Worm (Caenorhabditis elegans) whole organism, L2 larva: ENCODE measurements around the gene str-111.

Experiments
- C34F6.9 ChIP-seq: fragments of 150-350 bp; optimal IDR thresholded peaks from 2 replicates; lab custom pipeline; 2014; ENCODE audit warnings: missing biosample characterization, missing genetic modification characterization
- F13H6.1 ChIP-seq: sonication (generic microtip); optimal IDR thresholded peaks from 2 replicates; lab custom pipeline; 2016; ENCODE audit warnings: missing genetic modification characterization, missing compliant biosample characterization
- R02D3.7 ChIP-seq: fragments of 150-350 bp; optimal IDR thresholded peaks from 2 replicates; lab custom pipeline; 2014; ENCODE audit warnings: missing biosample characterization, missing genetic modification characterization
- Y55F3AM.14 ChIP-seq: fragments of 200-800 bp; sonication (Bioruptor generic); optimal IDR thresholded peaks from 2 replicates; lab custom pipeline; 2018; ENCODE audit warnings: mild to moderate bottlenecking, missing genetic modification characterization, missing compliant biosample characterization
- ZK546.5 ChIP-seq: sonication (generic microtip); optimal IDR thresholded peaks from 2 replicates; lab custom pipeline; 2017; ENCODE audit warnings: missing biosample characterization, missing genetic modification characterization
- alr-1 ChIP-seq: fragments of 150-350 bp; optimal IDR thresholded peaks from 2 replicates; lab custom pipeline; 2014; ENCODE audit warnings: missing biosample characterization, missing genetic modification characterization
- aly-2 ChIP-seq: fragments of 150-350 bp; optimal IDR thresholded peaks from 2 replicates; lab custom pipeline; 2014; ENCODE audit warnings: missing biosample characterization, missing genetic modification characterization
- ama-1 ChIP-seq: fragments of 150-350 bp; optimal IDR thresholded peaks from 2 replicates; lab custom pipeline; 2018; ENCODE audit warnings: inconsistent platforms
- ceh-16 ChIP-seq: fragments of 150-350 bp; optimal IDR thresholded peaks from 2 replicates; lab custom pipeline; 2014; ENCODE audit warnings: missing biosample characterization, missing genetic modification characterization
- ceh-82 ChIP-seq: fragments of 150-350 bp; optimal IDR thresholded peaks from 2 replicates; lab custom pipeline; 2014; ENCODE audit warnings: missing biosample characterization, missing genetic modification characterization
- crh-2 ChIP-seq: sonication (generic microtip); optimal IDR thresholded peaks from 2 replicates; lab custom pipeline; 2017; ENCODE audit warnings: missing biosample characterization, missing genetic modification characterization
- dmd-4 ChIP-seq: sonication (generic microtip); optimal IDR thresholded peaks from 2 replicates; lab custom pipeline; 2017; ENCODE audit warnings: missing biosample characterization, missing genetic modification characterization
- egl-27 ChIP-seq: sonication (generic microtip); optimal IDR thresholded peaks from 3 replicates; lab custom pipeline; 2017; ENCODE audit warnings: missing biosample characterization, missing genetic modification reagents, missing genetic modification characterization
- elt-1 ChIP-seq: fragments of 150-350 bp; optimal IDR thresholded peaks from 2 replicates; lab custom pipeline; 2014; ENCODE audit warnings: missing biosample characterization, missing genetic modification characterization
- elt-3 ChIP-seq: sonication (generic microtip); optimal IDR thresholded peaks from 2 replicates; lab custom pipeline; 2017; ENCODE audit warnings: missing biosample characterization, missing genetic modification characterization
- fos-1 ChIP-seq: fragments of 150-350 bp; optimal IDR thresholded peaks from 2 replicates; lab custom pipeline; 2014; ENCODE audit warnings: missing biosample characterization, missing genetic modification characterization
- gmeb-1 ChIP-seq: fragments of 150-350 bp; optimal IDR thresholded peaks from 2 replicates; lab custom pipeline; 2014; ENCODE audit warnings: missing biosample characterization, missing genetic modification characterization
- lin-11 ChIP-seq: fragments of 150-350 bp; sonication (generic microtip); optimal IDR thresholded peaks from 2 replicates; lab custom pipeline; 2014; ENCODE audit warnings: missing biosample characterization, missing genetic modification characterization, inconsistent platforms, mixed read lengths
- lin-13 ChIP-seq: fragments of 150-350 bp; optimal IDR thresholded peaks from 2 replicates; lab custom pipeline; 2014; ENCODE audit warnings: missing biosample characterization, missing genetic modification reagents, missing genetic modification characterization
- lin-39 ChIP-seq: fragments of 150-350 bp; optimal IDR thresholded peaks from 2 replicates; lab custom pipeline; 2014; ENCODE audit warnings: missing biosample characterization, missing genetic modification reagents, missing genetic modification characterization
- lsy-2 ChIP-seq, 2 experiments: fragments of 150-350 bp in 1 of 2; sonication (generic microtip) in 1 of 2; optimal IDR thresholded peaks; 2 replicates each; lab custom pipeline; 2014 to 2017; ENCODE audit warnings: missing biosample characterization in 2 of 2, missing genetic modification characterization in 2 of 2
- mab-5 ChIP-seq: fragments of 150-350 bp; optimal IDR thresholded peaks from 2 replicates; lab custom pipeline; 2014; ENCODE audit warnings: missing biosample characterization, missing genetic modification characterization
- mbf-1 ChIP-seq: sonication (generic microtip); optimal IDR thresholded peaks from 2 replicates; lab custom pipeline; 2017; ENCODE audit warnings: missing biosample characterization, missing genetic modification characterization
- mdl-1 ChIP-seq, 2 experiments: fragments of 150-350 bp in 1 of 2; sonication (generic microtip) in 1 of 2; optimal IDR thresholded peaks; 2 replicates each; lab custom pipeline; 2017; ENCODE audit warnings: missing biosample characterization in 2 of 2, missing genetic modification characterization in 2 of 2
- nhr-10 ChIP-seq: sonication (generic microtip); optimal IDR thresholded peaks from 2 replicates; lab custom pipeline; 2017; ENCODE audit warnings: missing biosample characterization, missing genetic modification characterization
- nhr-11 ChIP-seq: fragments of 150-350 bp; optimal IDR thresholded peaks from 2 replicates; lab custom pipeline; 2014; ENCODE audit warnings: missing biosample characterization, missing genetic modification characterization
- nhr-12 ChIP-seq: fragments of 150-350 bp; optimal IDR thresholded peaks from 2 replicates; lab custom pipeline; 2014; ENCODE audit warnings: missing biosample characterization, missing genetic modification characterization
- nhr-129 ChIP-seq: fragments of 150-350 bp; optimal IDR thresholded peaks from 2 replicates; lab custom pipeline; 2014; ENCODE audit warnings: missing biosample characterization, missing genetic modification characterization
- nhr-21 ChIP-seq: fragments of 150-350 bp; optimal IDR thresholded peaks from 2 replicates; lab custom pipeline; 2014; ENCODE audit warnings: missing biosample characterization, missing genetic modification characterization
- nhr-237 ChIP-seq: fragments of 150-350 bp; optimal IDR thresholded peaks from 2 replicates; lab custom pipeline; 2014; ENCODE audit warnings: missing biosample characterization, missing genetic modification characterization
- nhr-6 ChIP-seq: fragments of 150-350 bp; optimal IDR thresholded peaks from 2 replicates; lab custom pipeline; 2014; ENCODE audit warnings: missing biosample characterization, missing genetic modification characterization
- peb-1 ChIP-seq: fragments of 150-350 bp; optimal IDR thresholded peaks from 2 replicates; lab custom pipeline; 2014; ENCODE audit warnings: missing biosample characterization, missing genetic modification characterization
- sem-4 ChIP-seq: fragments of 150-350 bp; optimal IDR thresholded peaks from 2 replicates; lab custom pipeline; 2014; ENCODE audit warnings: missing biosample characterization, missing genetic modification reagents, missing genetic modification characterization
- skn-1 ChIP-seq: sonication (generic microtip); optimal IDR thresholded peaks from 2 replicates; lab custom pipeline; 2017; ENCODE audit warnings: missing biosample characterization, missing genetic modification characterization
- sma-3 ChIP-seq: sonication (generic microtip); optimal IDR thresholded peaks from 2 replicates; lab custom pipeline; 2016; ENCODE audit warnings: missing genetic modification reagents, missing genetic modification characterization, missing compliant biosample characterization
- sma-9 ChIP-seq, 2 experiments: fragments of 150-350 bp in 1 of 2; sonication (generic microtip) in 1 of 2; optimal IDR thresholded peaks; 2 replicates each; lab custom pipeline; 2014 to 2016; ENCODE audit warnings: missing genetic modification characterization in 2 of 2, mild to moderate bottlenecking in 1 of 2, missing biosample characterization in 1 of 2, missing compliant biosample characterization in 1 of 2, missing genetic modification reagents in 1 of 2, moderate library complexity in 1 of 2
- snpc-4 ChIP-seq: fragments of 150-350 bp; optimal IDR thresholded peaks from 2 replicates; lab custom pipeline; 2014; ENCODE audit warnings: missing biosample characterization, missing genetic modification characterization
- unc-55 ChIP-seq: fragments of 150-350 bp; sonication (generic microtip); optimal IDR thresholded peaks from 3 replicates; lab custom pipeline; 2014; ENCODE audit warnings: missing biosample characterization, missing genetic modification reagents, missing genetic modification characterization
- unc-62 ChIP-seq: fragments of 150-350 bp; optimal IDR thresholded peaks from 2 replicates; lab custom pipeline; 2014; ENCODE audit warnings: missing biosample characterization, missing genetic modification reagents, missing genetic modification characterization
- zag-1 ChIP-seq: fragments of 150-350 bp; optimal IDR thresholded peaks from 2 replicates; lab custom pipeline; 2014; ENCODE audit warnings: missing biosample characterization, missing genetic modification characterization
- ztf-11 ChIP-seq: sonication (generic microtip); optimal IDR thresholded peaks from 2 replicates; lab custom pipeline; 2017; ENCODE audit warnings: missing biosample characterization, missing genetic modification characterization
- ztf-4 ChIP-seq: fragments of 150-350 bp; optimal IDR thresholded peaks from 2 replicates; lab custom pipeline; 2014; ENCODE audit warnings: missing biosample characterization, missing genetic modification characterization

str-111 gene

DNA sequence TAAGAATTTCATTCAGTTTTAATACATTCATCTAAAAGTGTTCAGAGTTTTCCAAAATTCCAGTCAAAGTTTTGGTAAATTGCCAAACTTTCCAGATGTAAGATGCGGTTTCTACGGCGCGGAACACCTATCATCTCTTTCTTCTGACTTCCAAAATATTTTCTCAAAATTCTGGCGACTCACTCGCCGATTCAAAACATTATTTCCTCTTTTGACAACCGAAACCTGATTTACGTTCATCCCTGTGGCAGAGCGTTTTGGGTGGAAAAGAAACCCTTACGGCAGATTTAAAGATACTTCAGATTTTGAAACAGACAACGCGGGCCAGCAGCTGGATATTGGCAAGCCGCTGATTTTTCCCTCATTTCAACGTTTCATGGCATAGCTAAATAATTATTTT lies 29.1 kb upstream of the str-111 start, which contains the start of gene F11A5.5:
TSS of gene F11A5.5 (plus strand) at position 301 of the 400 bp plus-strand sequence.
- TF ChIP-seq sem-4 (tag; lab: Kevin White, UChicago) = no peak
- TF ChIP-seq nhr-21 = no peak
- TF ChIP-seq nhr-6 = no peak
- no peak for TF ChIP-seq snpc-4 (tag; lab: Kevin White, UChicago)
- TF ChIP-seq sma-9 (GFP tag; optimal IDR thresholded peaks at IDR 0.05; lab: Kevin White, UChicago) = no peak
- no peak for TF ChIP-seq sma-9 (tag; optimal IDR thresholded peaks at IDR 0.05; lab: Kevin White, UChicago)
- TF ChIP-seq alr-1 (tag; lab: Kevin White, UChicago) = no peak
- TF ChIP-seq mbf-1 (tag; lab: Kevin White, UChicago) = no peak
- no peak for TF ChIP-seq ceh-16 (tag; lab: Kevin White, UChicago)
- no peak for TF ChIP-seq lin-11 (tag; lab: Kevin White, UChicago)

DNA sequence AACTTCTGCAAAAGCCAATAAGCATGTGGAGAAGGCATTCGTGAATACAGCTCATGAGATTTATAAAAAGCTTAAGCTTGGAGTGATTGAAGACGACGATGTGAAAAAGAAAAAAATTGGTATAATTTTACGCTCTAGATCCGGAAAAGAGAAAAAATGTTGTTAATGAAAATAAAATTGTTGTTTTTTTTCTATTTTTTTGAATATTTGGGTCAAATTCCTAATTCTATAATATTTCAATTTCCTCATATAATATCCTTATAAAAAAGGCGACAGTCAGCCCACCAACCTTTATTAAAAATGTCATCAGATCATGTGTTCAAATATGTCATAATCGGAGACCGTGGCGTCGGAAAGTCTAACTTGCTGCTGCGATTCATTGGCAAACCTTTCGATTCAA lies 26.5 kb upstream of the str-111 start, which contains the start of gene rabr-3:
TSS of gene rabr-3 (plus strand) at position 301 of the 400 bp plus-strand sequence.
- TF ChIP-seq nhr-12 (tag; lab: Kevin White, UChicago) (no peak), ceh-16 (tag; lab: Kevin White, UChicago) (no peak), dmd-4 (tag; lab: Kevin White, UChicago) (no peak), unc-55 (no peak), mdl-1 (tag; optimal IDR thresholded peaks at IDR 0.05; lab: Kevin White, UChicago) (no peak), mbf-1 (tag; lab: Kevin White, UChicago) (no peak), nhr-21 (no peak), sma-3 (GFP tag; lab: Kevin White, UChicago) (no peak), mab-5 (no peak), elt-1 (tag; lab: Kevin White, UChicago) (no peak), C34F6.9 (tag; lab: Kevin White, UChicago) (no peak), gmeb-1 (no peak), lin-13 (no peak), alr-1 (tag; lab: Kevin White, UChicago) (no peak), aly-2 (tag; lab: Kevin White, UChicago) (no peak), F13H6.1 (tag; lab: Kevin White, UChicago) (no peak), egl-27 (no peak), skn-1 (tag; lab: Kevin White, UChicago) (no peak), ama-1 (lab: Kevin White, UChicago) (no peak)
- TF ChIP-seq, all 48 proteins: peak for 0

DNA sequence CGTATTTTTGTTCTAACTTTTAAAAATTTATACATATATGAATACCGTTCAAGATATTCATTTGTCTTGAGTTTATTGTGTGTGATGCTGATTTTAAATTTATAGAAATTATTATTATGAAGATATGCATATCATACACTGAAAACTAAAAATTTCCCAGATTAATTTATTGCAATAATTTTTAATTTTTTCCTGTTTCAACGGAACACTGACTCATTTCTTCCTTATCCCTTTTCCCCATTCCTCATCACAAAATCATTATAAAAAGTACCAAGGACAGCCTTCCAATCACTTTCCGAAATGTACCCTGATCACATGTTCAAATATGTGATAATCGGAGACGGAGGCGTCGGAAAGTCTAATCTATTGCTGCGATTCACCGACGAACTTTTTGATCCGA lies 25.7 kb upstream of the str-111 start, which contains the start of gene rabr-4:
TSS of gene rabr-4 (plus strand) at position 301 of the 400 bp plus-strand sequence.
- TF ChIP-seq sma-9 (GFP tag; optimal IDR thresholded peaks at IDR 0.05; lab: Kevin White, UChicago) = no peak
- no peak for TF ChIP-seq sma-9 (tag; optimal IDR thresholded peaks at IDR 0.05; lab: Kevin White, UChicago)
- TF ChIP-seq nhr-21 = no peak
- no peak for TF ChIP-seq nhr-129
- no peak for TF ChIP-seq elt-3 (tag; lab: Kevin White, UChicago)
- no peak for TF ChIP-seq crh-2 (tag; lab: Kevin White, UChicago)
- TF ChIP-seq ZK546.5 (tag; lab: Kevin White, UChicago) = no peak
- no peak for TF ChIP-seq lsy-2 (tag; optimal IDR thresholded peaks at IDR 0.05; lab: Kevin White, UChicago)
- TF ChIP-seq lin-11 (tag; lab: Kevin White, UChicago) = no peak
- no peak for TF ChIP-seq unc-62
- TF ChIP-seq nhr-11 (tag; lab: Kevin White, UChicago) = no peak
- TF ChIP-seq unc-55 = no peak
- no peak for TF ChIP-seq egl-27
- TF ChIP-seq zag-1 (tag; lab: Kevin White, UChicago) = no peak
- TF ChIP-seq Y55F3AM.14 (GFP tag; lab: Kevin White, UChicago) = no peak
- no peak for TF ChIP-seq peb-1 (tag; lab: Kevin White, UChicago)
- no peak for TF ChIP-seq sma-3 (GFP tag; lab: Kevin White, UChicago)
- no peak for TF ChIP-seq skn-1 (tag; lab: Kevin White, UChicago)
- TF ChIP-seq mdl-1 (tag; optimal IDR thresholded peaks at IDR 0.05; lab: Kevin White, UChicago) = no peak
- no peak for TF ChIP-seq ceh-16 (tag; lab: Kevin White, UChicago)

DNA sequence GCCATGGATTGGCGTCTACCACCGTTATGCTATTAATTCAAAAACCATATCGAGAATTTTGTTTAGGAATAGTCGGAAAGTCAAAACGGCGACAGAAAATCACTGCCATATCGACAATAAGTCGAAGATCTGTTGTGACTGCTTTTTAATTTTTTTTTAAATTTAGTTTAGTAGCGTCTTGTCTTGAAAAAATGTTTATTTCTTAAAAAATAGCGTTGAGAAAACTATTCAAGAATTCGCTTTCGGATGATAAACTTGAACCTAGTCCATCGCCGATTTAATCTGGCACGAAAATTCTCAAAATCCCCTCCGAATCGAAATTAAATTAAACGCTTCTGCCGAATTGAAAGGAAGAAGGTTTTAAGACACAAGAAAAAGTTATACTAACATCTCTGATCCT lies 23.2 kb upstream of the str-111 start, which contains the start of gene srh-279:
TSS of gene srh-279 (plus strand) at position 301 of the 400 bp plus-strand sequence.
- TF ChIP-seq C34F6.9 (tag; lab: Kevin White, UChicago) (no peak), nhr-10 (no peak), nhr-237 (tag; lab: Kevin White, UChicago) (no peak), lin-39 (tag; lab: Kevin White, UChicago) (no peak), ztf-4 (tag; lab: Kevin White, UChicago) (no peak), fos-1 (no peak), sma-9 (GFP tag; optimal IDR thresholded peaks at IDR 0.05; lab: Kevin White, UChicago) (no peak), sma-9 (tag; optimal IDR thresholded peaks at IDR 0.05; lab: Kevin White, UChicago) (no peak), ztf-11 (tag; lab: Kevin White, UChicago) (no peak), mdl-1 (tag; optimal IDR thresholded peaks at IDR 0.05; lab: Kevin White, UChicago) (no peak), nhr-12 (tag; lab: Kevin White, UChicago) (no peak), nhr-6 (no peak), dmd-4 (tag; lab: Kevin White, UChicago) (no peak), ama-1 (lab: Kevin White, UChicago) (no peak), R02D3.7 (tag; lab: Kevin White, UChicago) (no peak), lin-11 (tag; lab: Kevin White, UChicago) (no peak), elt-1 (tag; lab: Kevin White, UChicago) (no peak), sem-4 (tag; lab: Kevin White, UChicago) (no peak), alr-1 (tag; lab: Kevin White, UChicago) (no peak), ceh-82 (tag; lab: Kevin White, UChicago) (no peak)
